Fruit fly (Drosophila melanogaster) whole organism: ENCODE data around the gene CG15412.

Experiments
- psq ChIP-seq: fragments of >200 bp; optimal IDR thresholded peaks from 2 replicates; lab custom pipeline; 2017
- usp ChIP-seq: fragments of >200 bp; optimal IDR thresholded peaks from 2 replicates; lab custom pipeline; 2017; ENCODE audit warnings: missing biosample characterization, missing genetic modification characterization, mixed read lengths

DNA sequence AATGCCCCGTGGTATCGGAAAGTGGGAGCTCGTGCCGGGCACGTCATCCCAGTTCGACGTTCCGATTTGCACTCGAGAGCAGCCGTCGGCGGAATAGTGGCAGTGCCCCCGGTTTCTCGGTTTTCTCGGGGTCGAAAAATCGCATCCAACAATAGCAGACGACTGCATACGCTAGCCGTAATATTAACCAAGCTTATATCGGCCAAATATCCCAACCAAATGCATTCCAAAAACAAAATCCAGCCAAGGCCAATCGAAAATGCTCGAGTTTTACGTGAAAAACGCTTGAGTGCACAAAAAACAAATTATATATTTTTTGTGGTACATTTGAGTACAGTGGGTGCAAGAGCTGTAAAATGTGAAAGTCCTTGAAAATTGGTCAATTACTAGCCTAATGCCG is 4.2 kb downstream of the CG15412 start:
- no peak for TF ChIP-seq psq (lab: Kevin White, UChicago)
- TF ChIP-seq usp, result no peak
